Fruit fly (Drosophila melanogaster): ENCODE data around the gene GV1.

GV1 gene

DNA sequence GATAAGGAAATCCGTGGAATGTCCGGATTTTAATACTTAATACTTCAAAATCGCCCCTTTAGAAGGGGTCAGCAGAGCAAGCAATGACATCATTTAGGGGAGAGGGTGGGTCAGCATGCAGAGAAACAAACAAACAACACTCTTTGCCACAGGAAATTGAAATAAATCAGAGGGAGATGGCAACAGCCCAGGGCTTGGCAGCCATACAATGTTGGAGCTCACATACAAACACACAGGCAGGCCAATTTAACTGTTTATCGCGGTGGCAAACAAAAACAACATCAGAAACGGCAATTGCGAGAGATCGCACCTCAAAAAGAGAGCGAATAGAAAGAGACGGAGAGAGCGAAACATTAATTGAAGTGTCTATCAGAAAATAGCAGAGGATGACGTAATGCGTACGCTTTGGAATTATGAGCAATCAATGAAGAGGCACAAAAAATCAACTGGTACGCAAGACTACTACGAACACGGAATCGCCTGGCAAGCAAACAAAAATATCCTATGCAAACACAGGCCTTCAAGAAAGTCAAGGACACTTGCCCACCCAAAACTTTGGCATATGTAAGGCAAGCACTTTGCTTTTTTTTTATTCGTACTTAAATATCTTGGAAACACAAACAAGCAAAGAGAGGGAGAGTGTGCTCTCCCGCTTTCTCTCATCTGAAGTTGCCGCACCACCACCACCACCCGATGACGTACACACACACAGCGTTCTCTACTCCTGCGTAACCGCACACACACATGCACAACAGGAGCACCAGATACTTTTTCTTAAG, 16.0 kb upstream of the GV1 start (continued):
- TF ChIP-seq Atf3 (GFP tag; optimal IDR thresholded peaks at IDR 0.05) (peak; percentile 77), CG14441 (GFP tag; IDR thresholded peaks at IDR 0.05) (peak; percentile 44; the same call in 1 of the 2 replicates), lab (GFP tag; optimal IDR thresholded peaks at IDR 0.05) (peak; percentile 78), Fer1 (GFP tag; optimal IDR thresholded peaks at IDR 0.05) (peak; percentile 57), wdn (GFP tag; IDR thresholded peaks at IDR 0.05) (0 out of 2 replicates have a peak, but pooled peaks have one; percentile 44), Gsc (GFP tag; IDR thresholded peaks at IDR 0.05) (no peak), CG15514 (GFP tag; optimal IDR thresholded peaks at IDR 0.05) (peak; percentile 49), Dll (GFP tag; IDR thresholded peaks at IDR 0.05; ENCODE audit: partially characterized antibody) (0 out of 4 replicates have a peak, but pooled peaks have one; percentile 23), CG12219 (GFP tag; optimal IDR thresholded peaks at IDR 0.05) (no peak), Nf-YB (GFP tag; optimal IDR thresholded peaks at IDR 0.05) (peak; percentile 23), disco-r (GFP tag; optimal IDR thresholded peaks at IDR 0.05) (no peak), MBD-R2 (GFP tag; IDR thresholded peaks at IDR 0.05) (peak; percentile 30; the same call in 1 of the 2 replicates), CG9609 (GFP tag; optimal IDR thresholded peaks at IDR 0.05) (no peak), CrebB (tag; optimal IDR thresholded peaks at IDR 0.05) (peak; percentile 47), CG6175 (GFP tag; IDR thresholded peaks at IDR 0.05) (peak; percentile 53; the same call in 1 of the 3 replicates), Vsx1 (GFP tag; optimal IDR thresholded peaks at IDR 0.05) (peak; percentile 95), CG7271 (tag; optimal IDR thresholded peaks at IDR 0.05) (no peak), CG9727 (GFP tag; optimal IDR thresholded peaks at IDR 0.05) (peak; percentile 31), grn (GFP tag; optimal IDR thresholded peaks at IDR 0.05) (peak; percentile 58), crol (GFP tag; IDR thresholded peaks at IDR 0.05) (peak; percentile 74), CG1832 (GFP tag; optimal IDR thresholded peaks at IDR 0.05) (peak; percentile 63), CG6689 (GFP tag; IDR thresholded peaks at IDR 0.05) (0 out of 2 replicates have a peak, but pooled peaks have one; percentile 11), Optix (GFP tag; IDR thresholded peaks at IDR 0.05) (0 out of 3 replicates have a peak, but pooled peaks have one; percentile 27), HHEX (GFP tag; optimal IDR thresholded peaks at IDR 0.05) (peak; percentile 27), CG4328 (GFP tag; optimal IDR thresholded peaks at IDR 0.05) (peak; percentile 20), Drgx (GFP tag; IDR thresholded peaks at IDR 0.05) (0 out of 2 replicates have a peak, but pooled peaks have one; percentile 19), chm (GFP tag; IDR thresholded peaks at IDR 0.05) (peak; percentile 79), chinmo (GFP tag; IDR thresholded peaks at IDR 0.05; ENCODE audit: partially characterized antibody) (peak; percentile 98), sug (tag; optimal IDR thresholded peaks at IDR 0.05) (peak; percentile 86), kni (GFP tag; optimal IDR thresholded peaks at IDR 0.05) (peak; percentile 64), CG5245 (GFP tag; optimal IDR thresholded peaks at IDR 0.05) (no peak), pros (GFP tag; optimal IDR thresholded peaks at IDR 0.05) (peak; percentile 67), CG13894 (tag; optimal IDR thresholded peaks at IDR 0.05) (peak; percentile 74), Ets97D (GFP tag; optimal IDR thresholded peaks at IDR 0.05) (peak; percentile 62), H2.0 (GFP tag; IDR thresholded peaks at IDR 0.05) (peak; percentile 18; the same call in 1 of the 2 replicates), CG11560 (tag; IDR thresholded peaks at IDR 0.05) (no peak), stwl (tag; optimal IDR thresholded peaks at IDR 0.05) (no peak), schlank (tag; optimal IDR thresholded peaks at IDR 0.05) (peak; percentile 32), dysf (GFP tag; IDR thresholded peaks at IDR 0.05) (peak; percentile 30; the same call in 1 of the 3 replicates), CG11696 (GFP tag; IDR thresholded peaks at IDR 0.05) (0 out of 2 replicates have a peak, but pooled peaks have one; percentile 16), CG4360 (GFP tag; IDR thresholded peaks at IDR 0.05) (peak; percentile 85), wek (GFP tag; optimal IDR thresholded peaks at IDR 0.05) (peak; percentile 67), Bgb (GFP tag; IDR thresholded peaks at IDR 0.05; ENCODE audit: partially characterized antibody) (no peak; the same call in 1 of the 2 replicates), insv (GFP tag; optimal IDR thresholded peaks at IDR 0.05) (peak in 1 of 2 experiments; percentile 23), Hmr (GFP tag; optimal IDR thresholded peaks at IDR 0.05) (peak; percentile 68), CG15479 (GFP tag; optimal IDR thresholded peaks at IDR 0.05) (peak; percentile 91), CG9876 (GFP tag; optimal IDR thresholded peaks at IDR 0.05) (no peak), CG6765 (GFP tag; optimal IDR thresholded peaks at IDR 0.05) (peak; percentile 66)
